Worm (Caenorhabditis elegans): Measurements from ENCODE around the gene nasp-1.
A peak's percentile ranks its signal among the peaks of the same experiment; 100 is the strongest.

Gene nasp-1

ce11 chrII:11125059-11125594, 18.7 kb downstream of the nasp-1 start:
- no peak for TF ChIP-seq scrt-1 (GFP tag; IDR thresholded peaks at IDR 0.05)
- no peak for TF ChIP-seq ceh-36 (tag; optimal IDR thresholded peaks at IDR 0.05)
- TF ChIP-seq aly-1 (tag; optimal IDR thresholded peaks at IDR 0.05) = no peak
- no peak for TF ChIP-seq pes-1 (GFP tag; IDR thresholded peaks at IDR 0.05)
- no peak for TF ChIP-seq tbx-11 (GFP tag; IDR thresholded peaks at IDR 0.05)
- TF ChIP-seq B0310.2 (tag; optimal IDR thresholded peaks at IDR 0.05) = no peak
- no peak for TF ChIP-seq F13C5.2 (tag; optimal IDR thresholded peaks at IDR 0.05)
- no peak for TF ChIP-seq hnd-1 (tag; optimal IDR thresholded peaks at IDR 0.05)
- TF ChIP-seq tra-4 (tag; optimal IDR thresholded peaks at IDR 0.05) = no peak
- TF ChIP-seq ets-7 (tag; optimal IDR thresholded peaks at IDR 0.05) = no peak

ce11 chrII:11126312-11127000, 20.0 kb downstream of the nasp-1 start, which contains the start of the genes rps-9 and lsm-1:
Gene rps-9, minus strand, starts transcription at chrII:11126362.
Gene lsm-1, plus strand, starts transcription at chrII:11126950.
- TF ChIP-seq tra-4 (tag; optimal IDR thresholded peaks at IDR 0.05) (no peak), F13C5.2 (tag; optimal IDR thresholded peaks at IDR 0.05) (peak; percentile 29)

- TF ChIP-seq ama-1 (optimal IDR thresholded peaks at IDR 0.05) (no peak), hnd-1 (tag; optimal IDR thresholded peaks at IDR 0.05) (no peak), tra-4 (tag; optimal IDR thresholded peaks at IDR 0.05) (no peak)
These were observed 21.0 kb downstream of the nasp-1 start, which contains the start of gene F40F8.1 for ce11 chrII:11127364-11127763. Gene F40F8.1, plus strand, starts transcription at chrII:11127664.

- TF ChIP-seq aly-1 (tag; optimal IDR thresholded peaks at IDR 0.05) = no peak
- TF ChIP-seq ceh-36 (tag; optimal IDR thresholded peaks at IDR 0.05) = no peak
- no peak for TF ChIP-seq F13C5.2 (tag; optimal IDR thresholded peaks at IDR 0.05)
- TF ChIP-seq pes-1 (GFP tag; IDR thresholded peaks at IDR 0.05) = no peak
- no peak for TF ChIP-seq tra-4 (tag; optimal IDR thresholded peaks at IDR 0.05)
- no peak for TF ChIP-seq scrt-1 (GFP tag; IDR thresholded peaks at IDR 0.05)
- TF ChIP-seq ama-1 (optimal IDR thresholded peaks at IDR 0.05) = no peak
- no peak for TF ChIP-seq tbx-11 (GFP tag; IDR thresholded peaks at IDR 0.05)
- TF ChIP-seq flt-1 (GFP tag; IDR thresholded peaks at IDR 0.05) = no peak
- TF ChIP-seq sea-1 (GFP tag; conservative IDR thresholded peaks at IDR 0.05) = no peak
- no peak for TF ChIP-seq hmg-4 (GFP tag; optimal IDR thresholded peaks at IDR 0.05)
- no peak for TF ChIP-seq ceh-13 (GFP tag; optimal IDR thresholded peaks at IDR 0.05)
These were observed 22.6 kb downstream of the nasp-1 start, which contains the start of gene F40F8.3 for ce11 chrII:11128989-11129388. Gene F40F8.3, plus strand, starts transcription at chrII:11129289.

DNA sequence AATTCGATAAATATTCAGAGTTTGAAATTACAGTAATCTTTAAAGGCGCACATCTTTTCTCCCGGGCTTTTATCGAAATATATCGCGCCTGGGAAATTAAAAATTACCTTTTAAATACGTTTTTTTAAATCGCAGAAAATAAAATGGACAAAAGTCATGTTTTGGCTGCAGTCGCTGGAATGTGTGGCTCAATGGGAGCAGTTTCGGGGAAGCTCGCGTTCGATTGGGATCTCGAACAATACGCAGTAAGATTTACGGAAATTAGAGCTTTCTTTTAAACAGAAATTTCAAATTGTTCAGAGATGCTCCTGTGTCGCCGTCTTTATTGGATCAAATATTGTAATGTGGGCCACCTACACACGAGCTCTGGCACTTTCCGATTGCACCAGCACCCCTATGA, 23.1 kb downstream of the nasp-1 start, which contains the start of gene F40F8.12:
F40F8.12 (plus strand) TSS at position 301 of the 400 bp plus-strand sequence.
- TF ChIP-seq ama-1 (optimal IDR thresholded peaks at IDR 0.05) (no peak), pes-1 (GFP tag; IDR thresholded peaks at IDR 0.05) (no peak), ceh-13 (GFP tag; optimal IDR thresholded peaks at IDR 0.05) (no peak), F13C5.2 (tag; optimal IDR thresholded peaks at IDR 0.05) (no peak), hnd-1 (tag; optimal IDR thresholded peaks at IDR 0.05) (no peak)

ce11 chrII:11132542-11132941, 26.1 kb downstream of the nasp-1 start, which contains the start of gene F40F8.11:
Gene F40F8.11, minus strand, starts transcription at chrII:11132590.
- TF ChIP-seq sea-1 (GFP tag; conservative IDR thresholded peaks at IDR 0.05) (no peak), hnd-1 (tag; optimal IDR thresholded peaks at IDR 0.05) (no peak), hmbx-1 (tag; optimal IDR thresholded peaks at IDR 0.05) (no peak), F13C5.2 (tag; optimal IDR thresholded peaks at IDR 0.05) (no peak), ama-1 (optimal IDR thresholded peaks at IDR 0.05) (no peak), flt-1 (GFP tag; IDR thresholded peaks at IDR 0.05) (no peak), tbx-37 (GFP tag; conservative IDR thresholded peaks at IDR 0.05) (no peak), aly-1 (tag; optimal IDR thresholded peaks at IDR 0.05) (no peak), ets-7 (tag; optimal IDR thresholded peaks at IDR 0.05) (no peak), ceh-13 (GFP tag; optimal IDR thresholded peaks at IDR 0.05) (no peak)

ce11 chrII:11134828-11135227, 28.4 kb downstream of the nasp-1 start, which contains the start of gene F40F8.5:
Gene F40F8.5, minus strand, starts transcription at chrII:11134928.
- no peak for TF ChIP-seq ceh-36 (tag; optimal IDR thresholded peaks at IDR 0.05)
- no peak for TF ChIP-seq F13C5.2 (tag; optimal IDR thresholded peaks at IDR 0.05)
- no peak for TF ChIP-seq pes-1 (GFP tag; IDR thresholded peaks at IDR 0.05)
- TF ChIP-seq ama-1 (optimal IDR thresholded peaks at IDR 0.05) = no peak
- TF ChIP-seq aly-1 (tag; optimal IDR thresholded peaks at IDR 0.05) = no peak
- no peak for TF ChIP-seq tbx-11 (GFP tag; IDR thresholded peaks at IDR 0.05)
- TF ChIP-seq ets-7 (tag; optimal IDR thresholded peaks at IDR 0.05) = no peak
- no peak for TF ChIP-seq hmg-4 (GFP tag; optimal IDR thresholded peaks at IDR 0.05)
- TF ChIP-seq sea-1 (GFP tag; conservative IDR thresholded peaks at IDR 0.05) = no peak
- TF ChIP-seq tra-4 (tag; optimal IDR thresholded peaks at IDR 0.05) = no peak
- no peak for TF ChIP-seq tbx-37 (GFP tag; conservative IDR thresholded peaks at IDR 0.05)
- TF ChIP-seq scrt-1 (GFP tag; IDR thresholded peaks at IDR 0.05) = no peak
- TF ChIP-seq flt-1 (GFP tag; IDR thresholded peaks at IDR 0.05) = no peak
- no peak for TF ChIP-seq hnd-1 (tag; optimal IDR thresholded peaks at IDR 0.05)
- no peak for TF ChIP-seq hmbx-1 (tag; optimal IDR thresholded peaks at IDR 0.05)
- no peak for TF ChIP-seq B0310.2 (tag; optimal IDR thresholded peaks at IDR 0.05)
- no peak for TF ChIP-seq ceh-13 (GFP tag; optimal IDR thresholded peaks at IDR 0.05)

DNA sequence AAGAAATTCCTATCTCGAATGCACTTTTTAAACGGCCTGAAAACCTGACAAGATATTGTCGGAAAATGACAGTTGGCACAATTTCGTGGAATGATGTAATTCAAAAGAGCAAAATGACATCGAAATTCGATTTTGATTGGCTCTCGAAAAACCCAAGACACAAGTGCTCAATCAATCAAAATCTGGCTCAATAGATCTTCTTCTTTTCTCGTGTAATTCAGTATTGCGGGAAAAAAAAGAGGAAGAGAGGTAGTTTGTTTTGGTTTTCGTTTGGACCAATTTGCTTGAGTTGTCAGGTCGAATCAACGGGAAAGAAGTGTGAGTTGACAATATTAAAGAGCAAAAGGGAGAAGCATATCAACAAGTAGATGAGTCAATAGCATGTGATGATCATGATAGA, 29.4 kb downstream of the nasp-1 start:
- TF ChIP-seq aly-1 (tag; optimal IDR thresholded peaks at IDR 0.05) (no peak), tbx-37 (GFP tag; conservative IDR thresholded peaks at IDR 0.05) (no peak), ceh-36 (tag; optimal IDR thresholded peaks at IDR 0.05) (no peak), F13C5.2 (tag; optimal IDR thresholded peaks at IDR 0.05) (no peak), ama-1 (optimal IDR thresholded peaks at IDR 0.05) (no peak), scrt-1 (GFP tag; IDR thresholded peaks at IDR 0.05) (no peak), B0310.2 (tag; optimal IDR thresholded peaks at IDR 0.05) (no peak), ets-7 (tag; optimal IDR thresholded peaks at IDR 0.05) (no peak), ceh-13 (GFP tag; optimal IDR thresholded peaks at IDR 0.05) (no peak), flt-1 (GFP tag; IDR thresholded peaks at IDR 0.05) (no peak)
